Fruit fly (Drosophila melanogaster) whole organism, embryonic: ENCODE data around the gene CG6654.

Experiments used
- Abd-B ChIP-seq: fragments of 200-800 bp; sonication (Bioruptor generic); optimal IDR thresholded peaks from 2 replicates; lab custom pipeline; 2018; ENCODE audit warnings: missing biosample characterization, mild to moderate bottlenecking, missing genetic modification characterization, moderate library complexity
- CG11247 ChIP-seq: fragments of 200-800 bp; sonication (Bioruptor generic); IDR thresholded peaks from 2 replicates; pipeline ENCODE4 v1.3.6; 2022; ENCODE audit warnings: missing biosample characterization, missing genetic modification characterization
- CG11560 ChIP-seq: fragments of 200-800 bp; sonication (Bioruptor generic); IDR thresholded peaks from 3 replicates; pipeline ENCODE4 v1.3.6; 2022; ENCODE audit warnings: missing biosample characterization, missing genetic modification characterization
- CG17802 ChIP-seq: fragments of 200-800 bp; sonication (Bioruptor generic); optimal IDR thresholded peaks from 2 replicates; lab custom pipeline; 2018; ENCODE audit warnings: missing biosample characterization, mild to moderate bottlenecking, missing genetic modification characterization, moderate library complexity
- ase ChIP-seq: fragments of 200-800 bp; sonication (Bioruptor generic); IDR thresholded peaks from 3 replicates; pipeline ENCODE4 v1.3.6; 2022; ENCODE audit warnings: missing biosample characterization, missing genetic modification characterization
- org-1 ChIP-seq: fragments of 200-800 bp; sonication (Bioruptor generic); optimal IDR thresholded peaks from 2 replicates; lab custom pipeline; 2017; ENCODE audit warnings: missing biosample characterization, missing genetic modification characterization

DNA sequence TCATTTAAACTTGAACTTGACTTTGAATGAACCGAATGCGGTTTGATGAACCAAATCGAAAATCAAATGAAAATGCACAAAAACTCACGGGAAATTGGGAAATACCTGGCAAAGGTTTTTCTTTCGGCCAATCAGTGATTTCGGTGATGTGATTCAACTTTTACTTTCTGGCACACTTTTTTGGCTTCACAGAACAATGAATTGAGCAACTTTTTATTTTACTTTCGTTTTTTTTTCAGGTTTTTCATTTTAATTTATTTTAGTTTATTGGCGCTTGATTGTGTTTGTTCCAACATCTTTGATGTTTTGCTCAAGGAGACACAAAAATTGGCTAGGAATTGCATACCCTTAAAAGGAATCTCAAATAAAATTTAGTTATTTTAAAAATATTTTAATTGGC, 32.0 kb downstream of the CG6654 start, which contains the start of gene Mf:
- TF ChIP-seq ase (no peak), CG11247 (GFP tag; lab: Robert Waterston, UW) (no peak), org-1 (GFP tag; lab: Kevin White, UChicago) (no peak), CG11560 (tag; lab: Robert Waterston, UW) (no peak), CG17802 (tag; lab: Kevin White, UChicago) (no peak), Abd-B (GFP tag; lab: Kevin White, UChicago) (no peak)
